Fruit fly (Drosophila melanogaster): ENCODE results near the gene RpL23A.

- TF ChIP-seq psq (optimal IDR thresholded peaks at IDR 0.05) (no peak), EcR (GFP tag; optimal IDR thresholded peaks at IDR 0.05) (no peak), CG8478 (optimal IDR thresholded peaks at IDR 0.05) (no peak), pan (optimal IDR thresholded peaks at IDR 0.05) (no peak)
Measured at dm6 chr3L:1652700-1653200, 15.7 kb downstream of the RpL23A start, which contains the start of the genes CG7970 and Vta1.

Data from whole organism.